Fruit fly (Drosophila melanogaster) whole organism, embryonic: ENCODE data around the gene CG17752.

Experiments used
- Abd-B ChIP-seq: fragments of 200-800 bp; sonication (Bioruptor generic); optimal IDR thresholded peaks from 2 replicates; lab custom pipeline; 2018; ENCODE audit warnings: missing biosample characterization, mild to moderate bottlenecking, missing genetic modification characterization, moderate library complexity
- Adf1 ChIP-seq: fragments of 200-800 bp; sonication (Bioruptor generic); IDR thresholded peaks from 2 replicates; pipeline ENCODE4 v1.3.6; 2022; ENCODE audit warnings: missing biosample characterization, missing genetic modification characterization
- B-H1 ChIP-seq: fragments of 200-800 bp; sonication (Bioruptor generic); IDR thresholded peaks from 3 replicates; pipeline ENCODE4 v1.3.6; 2022; ENCODE audit warnings: missing biosample characterization, missing genetic modification characterization
- Bgb ChIP-seq: fragments of 200-800 bp; sonication (Bioruptor generic); IDR thresholded peaks from 2 replicates; pipeline ENCODE4 v1.3.6; 2022; ENCODE audit warnings: missing biosample characterization, missing genetic modification characterization; ENCODE audit not compliant: partially characterized antibody
- CG10462 ChIP-seq: fragments of 200-800 bp; sonication (Bioruptor generic); optimal IDR thresholded peaks from 2 replicates; lab custom pipeline; 2016; ENCODE audit warnings: missing biosample characterization, missing genetic modification characterization
- CG11723 ChIP-seq: fragments of 200-800 bp; sonication (Bioruptor generic); optimal IDR thresholded peaks from 2 replicates; lab custom pipeline; 2017; ENCODE audit warnings: missing biosample characterization, mild to moderate bottlenecking, missing genetic modification characterization
- CG12104 ChIP-seq: fragments of 200-800 bp; sonication (Bioruptor generic); optimal IDR thresholded peaks from 3 replicates; lab custom pipeline; 2016; ENCODE audit warnings: missing biosample characterization, missing genetic modification characterization
- CG12391 ChIP-seq: fragments of 200-800 bp; sonication (Bioruptor generic); optimal IDR thresholded peaks from 3 replicates; lab custom pipeline; 2018; ENCODE audit warnings: missing biosample characterization, mild to moderate bottlenecking, missing genetic modification characterization, moderate library complexity
- CG12659 ChIP-seq: fragments of 200-800 bp; sonication (Bioruptor generic); optimal IDR thresholded peaks from 3 replicates; lab custom pipeline; 2017; ENCODE audit warnings: mild to moderate bottlenecking, missing biosample characterization, missing genetic modification reagents, missing genetic modification characterization
- CG13296 ChIP-seq: fragments of 200-800 bp; sonication (Bioruptor generic); optimal IDR thresholded peaks from 3 replicates; lab custom pipeline; 2018; ENCODE audit warnings: missing biosample characterization, mild to moderate bottlenecking, missing genetic modification characterization
- CG13624 ChIP-seq: fragments of 200-800 bp; sonication (Bioruptor generic); optimal IDR thresholded peaks from 2 replicates; lab custom pipeline; 2016; ENCODE audit warnings: missing biosample characterization, missing genetic modification characterization
- CG17328 ChIP-seq: fragments of 200-800 bp; sonication (Bioruptor generic); IDR thresholded peaks from 2 replicates; pipeline ENCODE4 v1.3.6; 2022; ENCODE audit warnings: missing biosample characterization, missing genetic modification characterization
- CG17361 ChIP-seq: fragments of 200-800 bp; sonication (Bioruptor generic); IDR thresholded peaks from 3 replicates; pipeline ENCODE4 v1.3.6; 2022; ENCODE audit warnings: missing biosample characterization, missing genetic modification characterization
- CG6791 ChIP-seq: fragments of 200-800 bp; sonication (Bioruptor generic); IDR thresholded peaks from 3 replicates; pipeline ENCODE4 v1.3.6; 2022; ENCODE audit warnings: missing biosample characterization, missing genetic modification characterization; ENCODE audit not compliant: partially characterized antibody
- CG8281 ChIP-seq: fragments of 200-800 bp; sonication (Bioruptor generic); optimal IDR thresholded peaks from 2 replicates; lab custom pipeline; 2018; ENCODE audit warnings: missing biosample characterization, mild to moderate bottlenecking, missing genetic modification characterization, moderate library complexity
- Fer3 ChIP-seq: fragments of 200-800 bp; sonication (Bioruptor generic); optimal IDR thresholded peaks from 2 replicates; lab custom pipeline; 2018; ENCODE audit warnings: missing biosample characterization, mild to moderate bottlenecking, missing genetic modification characterization, moderate library complexity
- HHEX ChIP-seq: fragments of 200-800 bp; sonication (Bioruptor generic); optimal IDR thresholded peaks from 3 replicates; lab custom pipeline; 2017; ENCODE audit warnings: missing biosample characterization, mild to moderate bottlenecking, missing genetic modification characterization, missing genetic modification reagents
- HLH4C ChIP-seq: fragments of 200-800 bp; sonication (Bioruptor generic); IDR thresholded peaks from 3 replicates; pipeline ENCODE4 v1.3.6; 2022; ENCODE audit warnings: missing biosample characterization, missing genetic modification characterization; ENCODE audit not compliant: partially characterized antibody
- Hmr ChIP-seq: fragments of 200-800 bp; sonication (Bioruptor generic); optimal IDR thresholded peaks from 3 replicates; lab custom pipeline; 2017; ENCODE audit warnings: mild to moderate bottlenecking, missing biosample characterization, missing genetic modification reagents, missing genetic modification characterization
- Kr ChIP-seq: fragments of 200-800 bp; sonication (Bioruptor generic); optimal IDR thresholded peaks from 2 replicates; lab custom pipeline; 2017; ENCODE audit warnings: missing biosample characterization, mild to moderate bottlenecking, missing genetic modification characterization
- Lhr ChIP-seq: fragments of 200-800 bp; sonication (Bioruptor generic); optimal IDR thresholded peaks from 3 replicates; lab custom pipeline; 2017; ENCODE audit warnings: mild to moderate bottlenecking, missing biosample characterization, missing genetic modification reagents, missing genetic modification characterization
- Opbp ChIP-seq: fragments of 200-800 bp; sonication (Bioruptor generic); IDR thresholded peaks from 3 replicates; pipeline ENCODE4 v1.3.6; 2022; ENCODE audit warnings: missing biosample characterization, missing genetic modification characterization; ENCODE audit not compliant: partially characterized antibody
- Six4 ChIP-seq: fragments of 200-800 bp; sonication (Bioruptor generic); optimal IDR thresholded peaks from 2 replicates; lab custom pipeline; 2016; ENCODE audit warnings: missing biosample characterization, missing genetic modification characterization
- Sry-β ChIP-seq: fragments of 200-800 bp; sonication (Bioruptor generic); optimal IDR thresholded peaks from 2 replicates; lab custom pipeline; 2018; ENCODE audit warnings: missing biosample characterization, mild to moderate bottlenecking, missing genetic modification characterization, moderate library complexity
- ac ChIP-seq: fragments of 200-800 bp; sonication (Bioruptor generic); optimal IDR thresholded peaks from 3 replicates; lab custom pipeline; 2017; ENCODE audit warnings: missing biosample characterization, mild to moderate bottlenecking, missing genetic modification characterization
- ato ChIP-seq: fragments of 200-800 bp; sonication (Bioruptor generic); IDR thresholded peaks from 2 replicates; pipeline ENCODE4 v1.3.6; 2022; ENCODE audit warnings: missing biosample characterization, missing genetic modification characterization; ENCODE audit not compliant: partially characterized antibody
- bab2 ChIP-seq: fragments of 200-800 bp; sonication (Bioruptor generic); optimal IDR thresholded peaks from 2 replicates; lab custom pipeline; 2016; ENCODE audit warnings: missing biosample characterization, missing genetic modification characterization
- chm ChIP-seq: fragments of 200-800 bp; sonication (Bioruptor generic); IDR thresholded peaks from 2 replicates; pipeline ENCODE4 v1.3.6; 2022; ENCODE audit warnings: missing biosample characterization, missing genetic modification characterization
- dysf ChIP-seq: fragments of 200-800 bp; sonication (Bioruptor generic); IDR thresholded peaks from 3 replicates; pipeline ENCODE4 v1.3.6; 2022; ENCODE audit warnings: missing biosample characterization, missing genetic modification characterization
- ems ChIP-seq: fragments of 200-800 bp; sonication (Bioruptor generic); optimal IDR thresholded peaks from 3 replicates; lab custom pipeline; 2016; ENCODE audit warnings: missing biosample characterization, missing genetic modification characterization
- ewg ChIP-seq: fragments of 200-800 bp; sonication (Bioruptor generic); optimal IDR thresholded peaks from 3 replicates; lab custom pipeline; 2017; ENCODE audit warnings: mild to moderate bottlenecking, missing biosample characterization, missing genetic modification reagents, missing genetic modification characterization
- gro ChIP-seq: fragments of 200-800 bp; sonication (Bioruptor generic); optimal IDR thresholded peaks from 2 replicates; lab custom pipeline; 2016; ENCODE audit warnings: missing biosample characterization, missing genetic modification characterization
- hb ChIP-seq: fragments of 200-800 bp; sonication (Bioruptor generic); IDR thresholded peaks from 3 replicates; pipeline ENCODE4 v1.3.6; 2022; ENCODE audit warnings: missing biosample characterization, missing genetic modification characterization; ENCODE audit not compliant: partially characterized antibody
- kni ChIP-seq: fragments of 200-800 bp; sonication (Bioruptor generic); optimal IDR thresholded peaks from 3 replicates; lab custom pipeline; 2017; ENCODE audit warnings: mild to moderate bottlenecking, missing biosample characterization, missing genetic modification reagents, missing genetic modification characterization
- knrl ChIP-seq: fragments of 200-800 bp; sonication (Bioruptor generic); IDR thresholded peaks from 3 replicates; pipeline ENCODE4 v1.3.6; 2022; ENCODE audit warnings: missing biosample characterization, missing genetic modification characterization; ENCODE audit not compliant: partially characterized antibody
- lbe ChIP-seq: fragments of 200-800 bp; sonication (Bioruptor generic); optimal IDR thresholded peaks from 2 replicates; lab custom pipeline; 2016; ENCODE audit warnings: missing biosample characterization, mild to moderate bottlenecking, missing genetic modification characterization
- mld ChIP-seq: fragments of 200-800 bp; sonication (Bioruptor generic); IDR thresholded peaks from 3 replicates; pipeline ENCODE4 v1.3.6; 2022; ENCODE audit warnings: missing biosample characterization, missing genetic modification characterization; ENCODE audit not compliant: partially characterized antibody
- pzg ChIP-seq: fragments of 200-800 bp; sonication (Bioruptor generic); optimal IDR thresholded peaks from 3 replicates; lab custom pipeline; 2018; ENCODE audit warnings: missing biosample characterization, mild to moderate bottlenecking, missing genetic modification characterization, moderate library complexity
- sc ChIP-seq, 3 experiments: fragments of >200 bp in 2 of 3; fragments of 200-800 bp in 1 of 3; sonication (Bioruptor generic) in 1 of 3; optimal IDR thresholded peaks; 2 replicates in 2 of 3; 3 replicates in 1 of 3; lab custom pipeline; 2017; ENCODE audit warnings: mild to moderate bottlenecking in 1 of 3, missing biosample characterization in 1 of 3, missing genetic modification characterization in 1 of 3, missing genetic modification reagents in 1 of 3
- slbo ChIP-seq: fragments of 200-800 bp; sonication (Bioruptor generic); IDR thresholded peaks from 2 replicates; pipeline ENCODE4 v1.3.6; 2022; ENCODE audit warnings: missing biosample characterization, missing genetic modification characterization
- sob ChIP-seq: fragments of 200-800 bp; sonication (Bioruptor generic); IDR thresholded peaks from 2 replicates; pipeline ENCODE4 v1.3.6; 2022; ENCODE audit warnings: missing biosample characterization, missing genetic modification characterization
- stwl ChIP-seq: fragments of 200-800 bp; sonication (Bioruptor generic); optimal IDR thresholded peaks from 3 replicates; lab custom pipeline; 2018; ENCODE audit warnings: missing biosample characterization, mild to moderate bottlenecking, missing genetic modification characterization, moderate library complexity
- tin ChIP-seq: fragments of 200-800 bp; sonication (Bioruptor generic); optimal IDR thresholded peaks from 3 replicates; lab custom pipeline; 2016; ENCODE audit warnings: missing biosample characterization, missing genetic modification characterization
- trh ChIP-seq: fragments of 200-800 bp; sonication (Bioruptor generic); optimal IDR thresholded peaks from 2 replicates; lab custom pipeline; 2016; ENCODE audit warnings: missing biosample characterization, missing genetic modification characterization
- zfh1 ChIP-seq: fragments of 200-800 bp; sonication (Bioruptor generic); IDR thresholded peaks from 3 replicates; pipeline ENCODE4 v1.3.6; 2022; ENCODE audit warnings: missing biosample characterization, missing genetic modification characterization

Gene CG17752

DNA sequence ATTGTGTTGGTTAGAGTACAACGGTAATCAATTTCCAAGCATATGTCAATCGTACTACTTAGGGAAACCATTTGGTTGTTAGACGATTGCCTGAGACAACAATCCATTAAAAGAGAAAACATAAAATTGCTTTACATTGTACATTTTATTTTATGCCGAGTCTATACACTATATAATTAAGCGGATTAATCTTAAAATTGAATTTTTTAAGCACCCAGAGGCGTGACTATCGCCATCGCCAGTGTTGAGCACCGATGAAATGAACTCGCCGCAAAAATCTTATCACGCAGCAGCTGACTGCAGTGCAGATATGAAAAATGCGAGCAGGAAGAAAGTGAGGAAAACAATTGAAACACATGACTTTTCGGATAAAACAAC, 32.9 kb downstream of the CG17752 start (continued):
- TF ChIP-seq ato (GFP tag; lab: Robert Waterston, UW), result peak; percentile 76
- TF ChIP-seq CG6791, result peak; percentile 91
- peak; percentile 19 for TF ChIP-seq gro (GFP tag; lab: Kevin White, UChicago)
- peak; percentile 12 for TF ChIP-seq CG12659 (GFP tag; lab: Kevin White, UChicago)
- no peak for TF ChIP-seq kni (GFP tag; lab: Kevin White, UChicago)
- no peak for TF ChIP-seq chm
- TF ChIP-seq sc (optimal IDR thresholded peaks at IDR 0.05; lab: Kevin White, UChicago), result no peak
- no peak for TF ChIP-seq sc (GFP tag; optimal IDR thresholded peaks at IDR 0.05; lab: Kevin White, UChicago)
- no peak for TF ChIP-seq CG8281 (tag; lab: Kevin White, UChicago)
- peak; percentile 16 for TF ChIP-seq bab2 (GFP tag; lab: Kevin White, UChicago)
- peak; percentile 21; the same call in 1 of the 2 replicates for TF ChIP-seq slbo (GFP tag; lab: Robert Waterston, UW)
- no peak for TF ChIP-seq Abd-B (GFP tag; lab: Kevin White, UChicago)
- TF ChIP-seq CG10462 (GFP tag; lab: Kevin White, UChicago), result no peak
- TF ChIP-seq CG17361 (GFP tag; lab: Robert Waterston, UW), result peak; percentile 47; the same call in 1 of the 3 replicates
- no peak for TF ChIP-seq Sry-β (GFP tag; lab: Kevin White, UChicago)
- TF ChIP-seq Fer3 (tag; lab: Kevin White, UChicago), result peak; percentile 25
- peak; percentile 80; the same call in 2 of the 3 replicates for TF ChIP-seq knrl
- peak; percentile 85 for TF ChIP-seq Bgb
- no peak for TF ChIP-seq Six4 (GFP tag; lab: Kevin White, UChicago)
- no peak for TF ChIP-seq Kr (GFP tag; lab: Kevin White, UChicago)
- peak; percentile 35 for TF ChIP-seq CG13624 (GFP tag; lab: Kevin White, UChicago)
- TF ChIP-seq HHEX (GFP tag; lab: Kevin White, UChicago), result no peak
- peak; percentile 14 for TF ChIP-seq CG11723 (GFP tag; lab: Kevin White, UChicago)
- TF ChIP-seq ac (GFP tag; lab: Kevin White, UChicago), result no peak
- no peak for TF ChIP-seq CG12391
- peak; percentile 67; the same call in 2 of the 3 replicates for TF ChIP-seq mld (GFP tag; lab: Robert Waterston, UW)
- no peak for TF ChIP-seq CG17328 (GFP tag; lab: Robert Waterston, UW)
- TF ChIP-seq ems (GFP tag; lab: Kevin White, UChicago), result no peak
- peak; percentile 11 for TF ChIP-seq Hmr (GFP tag; lab: Kevin White, UChicago)
- TF ChIP-seq dysf (GFP tag; lab: Robert Waterston, UW), result no peak
- TF ChIP-seq HLH4C (GFP tag; lab: Robert Waterston, UW), result peak; percentile 53; the same call in 1 of the 3 replicates
- peak; percentile 70 for TF ChIP-seq sob (GFP tag; lab: Robert Waterston, UW)
- TF ChIP-seq B-H1, result no peak
- no peak for TF ChIP-seq CG13296 (GFP tag; lab: Kevin White, UChicago)
- TF ChIP-seq pzg, result peak; percentile 36
- TF ChIP-seq lbe (GFP tag; lab: Kevin White, UChicago), result peak; percentile 41
- peak; percentile 69; the same call in 2 of the 3 replicates for TF ChIP-seq hb (GFP tag; lab: Robert Waterston, UW)
- no peak for TF ChIP-seq ewg (GFP tag; lab: Kevin White, UChicago)
- no peak for TF ChIP-seq Adf1 (GFP tag; lab: Robert Waterston, UW)
- TF ChIP-seq zfh1 (GFP tag; lab: Robert Waterston, UW), result peak; percentile 42; the same call in 1 of the 3 replicates
- no peak for TF ChIP-seq tin (GFP tag; lab: Kevin White, UChicago)
- TF ChIP-seq stwl (tag; lab: Kevin White, UChicago), result peak; percentile 97
- peak; percentile 74; the same call in 2 of the 3 replicates for TF ChIP-seq Opbp
- peak; percentile 1 for TF ChIP-seq Lhr (GFP tag; lab: Kevin White, UChicago)
- no peak for TF ChIP-seq trh (GFP tag; lab: Kevin White, UChicago)
- no peak for TF ChIP-seq CG12104 (GFP tag; lab: Kevin White, UChicago)
